Worm (Caenorhabditis elegans) whole organism, L2 larva: ENCODE measurements around the gene F37C4.8.

Experiments
- C34F6.9 ChIP-seq: fragments of 150-350 bp; optimal IDR thresholded peaks from 2 replicates; lab custom pipeline; 2014; ENCODE audit warnings: missing biosample characterization, missing genetic modification characterization
- F13H6.1 ChIP-seq: sonication (generic microtip); optimal IDR thresholded peaks from 2 replicates; lab custom pipeline; 2016; ENCODE audit warnings: missing genetic modification characterization, missing compliant biosample characterization
- Y55F3AM.14 ChIP-seq: fragments of 200-800 bp; sonication (Bioruptor generic); optimal IDR thresholded peaks from 2 replicates; lab custom pipeline; 2018; ENCODE audit warnings: mild to moderate bottlenecking, missing genetic modification characterization, missing compliant biosample characterization
- ZK546.5 ChIP-seq: sonication (generic microtip); optimal IDR thresholded peaks from 2 replicates; lab custom pipeline; 2017; ENCODE audit warnings: missing biosample characterization, missing genetic modification characterization
- alr-1 ChIP-seq: fragments of 150-350 bp; optimal IDR thresholded peaks from 2 replicates; lab custom pipeline; 2014; ENCODE audit warnings: missing biosample characterization, missing genetic modification characterization
- aly-2 ChIP-seq: fragments of 150-350 bp; optimal IDR thresholded peaks from 2 replicates; lab custom pipeline; 2014; ENCODE audit warnings: missing biosample characterization, missing genetic modification characterization
- ama-1 ChIP-seq: fragments of 150-350 bp; optimal IDR thresholded peaks from 2 replicates; lab custom pipeline; 2018; ENCODE audit warnings: inconsistent platforms
- blmp-1 ChIP-seq: sonication (generic microtip); optimal IDR thresholded peaks from 2 replicates; lab custom pipeline; 2017; ENCODE audit warnings: missing genetic modification characterization, mild to moderate bottlenecking, missing compliant biosample characterization, antibody characterized with exemption, moderate library complexity; ENCODE audit not compliant: insufficient read depth
- ceh-16 ChIP-seq: fragments of 150-350 bp; optimal IDR thresholded peaks from 2 replicates; lab custom pipeline; 2014; ENCODE audit warnings: missing biosample characterization, missing genetic modification characterization
- ceh-82 ChIP-seq: fragments of 150-350 bp; optimal IDR thresholded peaks from 2 replicates; lab custom pipeline; 2014; ENCODE audit warnings: missing biosample characterization, missing genetic modification characterization
- crh-2 ChIP-seq: sonication (generic microtip); optimal IDR thresholded peaks from 2 replicates; lab custom pipeline; 2017; ENCODE audit warnings: missing biosample characterization, missing genetic modification characterization
- dmd-4 ChIP-seq: sonication (generic microtip); optimal IDR thresholded peaks from 2 replicates; lab custom pipeline; 2017; ENCODE audit warnings: missing biosample characterization, missing genetic modification characterization
- egl-27 ChIP-seq: sonication (generic microtip); optimal IDR thresholded peaks from 3 replicates; lab custom pipeline; 2017; ENCODE audit warnings: missing biosample characterization, missing genetic modification reagents, missing genetic modification characterization
- elt-1 ChIP-seq: fragments of 150-350 bp; optimal IDR thresholded peaks from 2 replicates; lab custom pipeline; 2014; ENCODE audit warnings: missing biosample characterization, missing genetic modification characterization
- fos-1 ChIP-seq: fragments of 150-350 bp; optimal IDR thresholded peaks from 2 replicates; lab custom pipeline; 2014; ENCODE audit warnings: missing biosample characterization, missing genetic modification characterization
- gmeb-1 ChIP-seq: fragments of 150-350 bp; optimal IDR thresholded peaks from 2 replicates; lab custom pipeline; 2014; ENCODE audit warnings: missing biosample characterization, missing genetic modification characterization
- lin-11 ChIP-seq: fragments of 150-350 bp; sonication (generic microtip); optimal IDR thresholded peaks from 2 replicates; lab custom pipeline; 2014; ENCODE audit warnings: missing biosample characterization, missing genetic modification characterization, inconsistent platforms, mixed read lengths
- lin-39 ChIP-seq: fragments of 150-350 bp; optimal IDR thresholded peaks from 2 replicates; lab custom pipeline; 2014; ENCODE audit warnings: missing biosample characterization, missing genetic modification reagents, missing genetic modification characterization
- mab-5 ChIP-seq: fragments of 150-350 bp; optimal IDR thresholded peaks from 2 replicates; lab custom pipeline; 2014; ENCODE audit warnings: missing biosample characterization, missing genetic modification characterization
- mbf-1 ChIP-seq: sonication (generic microtip); optimal IDR thresholded peaks from 2 replicates; lab custom pipeline; 2017; ENCODE audit warnings: missing biosample characterization, missing genetic modification characterization
- mdl-1 ChIP-seq, 2 experiments: fragments of 150-350 bp in 1 of 2; sonication (generic microtip) in 1 of 2; optimal IDR thresholded peaks; 2 replicates each; lab custom pipeline; 2017; ENCODE audit warnings: missing biosample characterization in 2 of 2, missing genetic modification characterization in 2 of 2
- nhr-10 ChIP-seq: sonication (generic microtip); optimal IDR thresholded peaks from 2 replicates; lab custom pipeline; 2017; ENCODE audit warnings: missing biosample characterization, missing genetic modification characterization
- nhr-12 ChIP-seq: fragments of 150-350 bp; optimal IDR thresholded peaks from 2 replicates; lab custom pipeline; 2014; ENCODE audit warnings: missing biosample characterization, missing genetic modification characterization
- nhr-21 ChIP-seq: fragments of 150-350 bp; optimal IDR thresholded peaks from 2 replicates; lab custom pipeline; 2014; ENCODE audit warnings: missing biosample characterization, missing genetic modification characterization
- nhr-23 ChIP-seq: fragments of 150-350 bp; optimal IDR thresholded peaks from 2 replicates; lab custom pipeline; 2014; ENCODE audit warnings: missing biosample characterization, missing genetic modification reagents, missing genetic modification characterization
- nhr-25 ChIP-seq: fragments of 150-350 bp; sonication (generic microtip); optimal IDR thresholded peaks from 3 replicates; lab custom pipeline; 2014; ENCODE audit warnings: missing biosample characterization, missing genetic modification characterization
- nhr-6 ChIP-seq: fragments of 150-350 bp; optimal IDR thresholded peaks from 2 replicates; lab custom pipeline; 2014; ENCODE audit warnings: missing biosample characterization, missing genetic modification characterization
- nhr-77 ChIP-seq: fragments of 150-350 bp; optimal IDR thresholded peaks from 2 replicates; lab custom pipeline; 2014; ENCODE audit warnings: missing biosample characterization, missing genetic modification characterization
- peb-1 ChIP-seq: fragments of 150-350 bp; optimal IDR thresholded peaks from 2 replicates; lab custom pipeline; 2014; ENCODE audit warnings: missing biosample characterization, missing genetic modification characterization
- sem-4 ChIP-seq: fragments of 150-350 bp; optimal IDR thresholded peaks from 2 replicates; lab custom pipeline; 2014; ENCODE audit warnings: missing biosample characterization, missing genetic modification reagents, missing genetic modification characterization
- skn-1 ChIP-seq: sonication (generic microtip); optimal IDR thresholded peaks from 2 replicates; lab custom pipeline; 2017; ENCODE audit warnings: missing biosample characterization, missing genetic modification characterization
- sma-9 ChIP-seq, 2 experiments: fragments of 150-350 bp in 1 of 2; sonication (generic microtip) in 1 of 2; optimal IDR thresholded peaks; 2 replicates each; lab custom pipeline; 2014 to 2016; ENCODE audit warnings: missing genetic modification characterization in 2 of 2, mild to moderate bottlenecking in 1 of 2, missing biosample characterization in 1 of 2, missing compliant biosample characterization in 1 of 2, missing genetic modification reagents in 1 of 2, moderate library complexity in 1 of 2
- snpc-4 ChIP-seq: fragments of 150-350 bp; optimal IDR thresholded peaks from 2 replicates; lab custom pipeline; 2014; ENCODE audit warnings: missing biosample characterization, missing genetic modification characterization
- unc-39 ChIP-seq: fragments of 150-350 bp; optimal IDR thresholded peaks from 2 replicates; lab custom pipeline; 2014; ENCODE audit warnings: missing biosample characterization, missing genetic modification characterization
- unc-55 ChIP-seq: fragments of 150-350 bp; sonication (generic microtip); optimal IDR thresholded peaks from 3 replicates; lab custom pipeline; 2014; ENCODE audit warnings: missing biosample characterization, missing genetic modification reagents, missing genetic modification characterization
- unc-62 ChIP-seq: fragments of 150-350 bp; optimal IDR thresholded peaks from 2 replicates; lab custom pipeline; 2014; ENCODE audit warnings: missing biosample characterization, missing genetic modification reagents, missing genetic modification characterization
- zag-1 ChIP-seq: fragments of 150-350 bp; optimal IDR thresholded peaks from 2 replicates; lab custom pipeline; 2014; ENCODE audit warnings: missing biosample characterization, missing genetic modification characterization
- ztf-1 ChIP-seq: fragments of 200-800 bp; sonication (Bioruptor generic); conservative IDR thresholded peaks from 2 replicates; pipeline ENCODE4 v1.3.6; 2022; ENCODE audit warnings: missing genetic modification characterization, missing compliant biosample characterization
- ztf-11 ChIP-seq: sonication (generic microtip); optimal IDR thresholded peaks from 2 replicates; lab custom pipeline; 2017; ENCODE audit warnings: missing biosample characterization, missing genetic modification characterization
- ztf-4 ChIP-seq: fragments of 150-350 bp; optimal IDR thresholded peaks from 2 replicates; lab custom pipeline; 2014; ENCODE audit warnings: missing biosample characterization, missing genetic modification characterization

The F37C4.8 gene

DNA sequence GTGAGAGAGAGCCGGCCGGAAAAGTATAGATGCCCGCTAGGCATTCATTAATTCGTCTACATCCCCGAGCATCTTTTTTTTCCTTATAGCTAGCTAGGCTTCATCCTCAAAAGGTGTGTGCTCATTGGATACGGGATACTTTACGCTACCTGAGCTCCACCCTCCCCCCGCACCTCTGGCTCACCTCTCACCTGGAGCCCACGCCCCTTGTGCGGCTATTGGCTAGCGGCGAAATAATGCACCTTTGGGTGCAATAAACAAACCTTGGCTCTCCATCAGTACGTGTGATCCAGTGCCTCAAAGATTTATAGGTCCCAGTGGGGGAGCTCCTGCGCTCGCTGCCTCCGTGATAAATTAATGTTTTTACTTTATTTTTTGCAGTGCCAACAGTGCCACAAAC is 24.8 kb downstream of the F37C4.8 start:
- TF ChIP-seq peb-1 (tag; lab: Kevin White, UChicago) = no peak
- peak; percentile 62 for TF ChIP-seq mab-5 (tag; lab: Kevin White, UChicago)
- TF ChIP-seq, all 48 proteins: peak for 1

DNA sequence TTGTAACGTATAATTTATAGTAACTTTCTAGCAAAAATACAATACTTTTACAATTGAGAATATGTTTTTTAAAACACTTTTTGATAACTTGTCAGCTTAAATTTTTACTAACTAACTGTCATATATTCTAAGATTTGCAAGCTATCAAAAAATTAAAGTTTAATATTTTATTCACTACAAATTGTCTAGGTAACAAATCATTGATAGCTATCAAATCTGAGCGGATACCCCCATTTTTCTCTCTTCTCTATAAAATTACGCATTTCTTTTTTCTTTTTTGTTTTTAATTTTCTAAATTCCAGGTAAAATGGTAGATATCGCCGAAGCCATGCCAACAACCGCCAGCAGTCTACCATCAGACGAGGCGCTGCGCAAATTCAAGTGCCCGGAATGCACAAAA is 25.5 kb downstream of the F37C4.8 start, which contains the start of gene zag-1:
Gene zag-1 (plus strand): TSS at position 301 of the 400 bp plus-strand sequence.
- no peak for TF ChIP-seq sma-9 (GFP tag; optimal IDR thresholded peaks at IDR 0.05; lab: Kevin White, UChicago)
- no peak for TF ChIP-seq sma-9 (tag; optimal IDR thresholded peaks at IDR 0.05; lab: Kevin White, UChicago)
- TF ChIP-seq unc-62 (GFP tag; lab: Kevin White, UChicago) = no peak

DNA sequence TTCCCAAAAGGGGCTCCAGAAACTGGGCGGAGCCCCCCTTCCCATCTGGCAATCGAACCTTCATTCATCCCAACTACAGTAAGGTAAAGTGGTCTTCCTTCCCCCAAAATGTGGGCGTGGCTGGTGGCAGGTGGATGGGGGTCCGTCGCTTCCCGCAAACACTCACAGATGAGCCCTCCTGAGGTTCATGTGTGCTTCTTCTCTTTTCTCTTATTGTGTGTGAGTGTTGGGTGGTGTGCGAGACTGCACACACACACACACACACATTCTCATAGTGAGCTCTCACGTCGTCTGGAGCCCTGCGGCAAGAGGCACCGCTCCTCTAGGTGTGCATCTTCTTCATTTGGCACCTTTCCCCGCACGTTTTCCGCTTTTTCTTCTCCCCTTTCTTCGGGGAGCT is 26.4 kb downstream of the F37C4.8 start:
- no peak for TF ChIP-seq nhr-6
- TF ChIP-seq F13H6.1 (tag; lab: Kevin White, UChicago) = no peak
- TF ChIP-seq unc-55 = peak; percentile 59
- TF ChIP-seq, all 48 proteins: peak for 1

DNA sequence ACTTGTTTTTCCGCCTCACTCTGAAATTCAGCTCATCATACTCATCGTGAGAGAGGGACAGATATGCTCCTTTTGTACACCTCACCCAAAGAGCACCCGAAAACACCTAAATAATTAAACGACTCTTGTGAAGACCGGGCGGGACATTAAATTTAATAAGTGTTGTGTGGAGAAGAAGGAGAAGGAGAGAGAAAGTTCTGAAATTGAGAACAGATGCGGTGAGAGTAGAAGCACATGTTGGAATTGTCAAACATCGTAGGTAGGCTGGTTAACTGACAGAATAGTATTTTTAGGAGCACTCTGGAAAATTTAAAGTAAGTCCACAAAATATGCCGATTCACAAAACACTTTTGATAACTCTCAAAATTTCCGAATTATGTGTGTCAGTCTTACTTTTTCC is 27.5 kb downstream of the F37C4.8 start:
- TF ChIP-seq nhr-12 (tag; lab: Kevin White, UChicago) = no peak
- TF ChIP-seq lin-11 = no peak
- no peak for TF ChIP-seq elt-1
- TF ChIP-seq alr-1 = no peak
- no peak for TF ChIP-seq sem-4
- no peak for TF ChIP-seq unc-55
- TF ChIP-seq ztf-1 (GFP tag; lab: Robert Waterston, UW) = no peak
- TF ChIP-seq egl-27 (tag; lab: Kevin White, UChicago) = no peak
- TF ChIP-seq fos-1 (tag; lab: Kevin White, UChicago) = no peak
- no peak for TF ChIP-seq nhr-23 (tag; lab: Kevin White, UChicago)
- no peak for TF ChIP-seq mdl-1 (tag; optimal IDR thresholded peaks at IDR 0.05; lab: Kevin White, UChicago)
- TF ChIP-seq, all 48 proteins: peak for 0

DNA sequence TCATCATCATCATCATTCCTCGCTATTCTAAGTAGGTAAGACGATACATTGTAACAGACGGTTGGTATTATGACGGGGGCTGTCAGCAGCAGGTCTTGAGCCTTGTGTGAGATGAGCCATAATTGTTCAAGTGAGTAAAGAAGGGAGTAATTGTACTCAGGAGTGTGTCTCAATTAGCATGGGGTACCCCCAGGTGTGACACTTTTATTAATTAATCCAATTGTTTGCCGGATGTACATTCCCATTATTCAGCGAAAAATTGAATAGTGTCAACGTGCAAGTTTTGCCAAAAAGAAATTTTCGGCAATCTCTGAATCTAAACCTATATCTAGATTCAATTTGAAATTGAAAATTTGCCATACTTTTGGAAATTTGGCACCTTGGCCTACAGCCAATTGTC is 32.0 kb downstream of the F37C4.8 start:
- TF ChIP-seq ama-1 (no peak), ceh-82 (no peak), mdl-1 (tag; optimal IDR thresholded peaks at IDR 0.05; lab: Kevin White, UChicago) (no peak), crh-2 (tag; lab: Kevin White, UChicago) (no peak), unc-62 (GFP tag; lab: Kevin White, UChicago) (no peak), C34F6.9 (no peak), egl-27 (tag; lab: Kevin White, UChicago) (no peak), sma-9 (GFP tag; optimal IDR thresholded peaks at IDR 0.05; lab: Kevin White, UChicago) (no peak), sma-9 (tag; optimal IDR thresholded peaks at IDR 0.05; lab: Kevin White, UChicago) (no peak), nhr-10 (tag; lab: Kevin White, UChicago) (no peak), ztf-1 (GFP tag; lab: Robert Waterston, UW) (no peak), sem-4 (no peak), ceh-16 (tag; lab: Kevin White, UChicago) (no peak), aly-2 (tag; lab: Kevin White, UChicago) (no peak), gmeb-1 (tag; lab: Kevin White, UChicago) (no peak), nhr-23 (tag; lab: Kevin White, UChicago) (no peak), snpc-4 (tag; lab: Kevin White, UChicago) (no peak), ztf-4 (no peak)

DNA sequence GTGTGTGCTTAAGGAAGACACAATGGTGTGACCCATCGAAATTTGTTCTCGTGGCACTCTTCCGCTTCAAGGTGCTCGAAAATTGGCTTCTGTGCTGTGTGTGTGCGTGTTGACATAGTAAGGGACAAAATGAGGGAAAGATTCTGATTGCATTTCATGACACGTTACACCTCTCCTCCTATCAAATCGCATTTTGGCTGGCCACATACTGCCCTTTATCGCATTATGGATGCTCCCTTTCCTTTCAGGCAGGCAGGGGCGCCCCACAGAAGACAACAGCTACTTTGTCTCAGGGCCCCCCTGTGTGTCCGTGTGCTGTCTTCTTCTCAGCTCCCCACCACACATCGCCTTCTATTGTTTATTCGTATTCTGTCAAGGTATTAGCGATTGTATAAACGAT is 33.5 kb downstream of the F37C4.8 start:
- TF ChIP-seq C34F6.9 = no peak
- no peak for TF ChIP-seq mbf-1 (tag; lab: Kevin White, UChicago)
- no peak for TF ChIP-seq snpc-4 (tag; lab: Kevin White, UChicago)
- no peak for TF ChIP-seq Y55F3AM.14 (GFP tag; lab: Kevin White, UChicago)
- no peak for TF ChIP-seq ceh-16 (tag; lab: Kevin White, UChicago)
- TF ChIP-seq sma-9 (GFP tag; optimal IDR thresholded peaks at IDR 0.05; lab: Kevin White, UChicago) = no peak
- no peak for TF ChIP-seq sma-9 (tag; optimal IDR thresholded peaks at IDR 0.05; lab: Kevin White, UChicago)

DNA sequence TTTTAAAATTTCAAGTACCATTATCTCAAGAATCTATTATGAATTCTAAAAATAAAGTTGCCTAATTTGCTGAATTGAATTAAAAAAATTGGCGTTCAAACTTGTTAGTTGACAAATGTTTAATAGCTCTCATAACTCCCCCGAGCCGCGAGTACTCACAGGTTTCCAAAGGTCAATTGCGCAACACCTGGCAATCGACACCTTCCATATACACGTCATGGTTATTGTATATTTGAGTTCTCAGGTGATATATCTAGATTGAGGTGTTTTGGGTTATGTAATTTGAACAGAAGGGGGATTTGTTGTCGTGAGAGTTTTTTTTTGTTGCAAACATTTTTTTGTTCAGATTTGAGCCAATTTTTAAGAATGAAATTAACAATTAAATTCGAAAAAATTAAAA is 36.4 kb downstream of the F37C4.8 start:
- no peak for TF ChIP-seq nhr-25 (tag; lab: Kevin White, UChicago)
- TF ChIP-seq dmd-4 (tag; lab: Kevin White, UChicago) = no peak
- TF ChIP-seq Y55F3AM.14 (GFP tag; lab: Kevin White, UChicago) = no peak
- no peak for TF ChIP-seq nhr-77 (tag; lab: Kevin White, UChicago)
- no peak for TF ChIP-seq ZK546.5 (tag; lab: Kevin White, UChicago)
- no peak for TF ChIP-seq F13H6.1 (tag; lab: Kevin White, UChicago)
- no peak for TF ChIP-seq nhr-12 (tag; lab: Kevin White, UChicago)
- no peak for TF ChIP-seq lin-39 (tag; lab: Kevin White, UChicago)
- no peak for TF ChIP-seq zag-1 (tag; lab: Kevin White, UChicago)
- TF ChIP-seq lin-11 = no peak
- TF ChIP-seq mbf-1 (tag; lab: Kevin White, UChicago) = no peak
- no peak for TF ChIP-seq blmp-1 (tag; lab: Kevin White, UChicago)
- TF ChIP-seq unc-39 (tag; lab: Kevin White, UChicago) = no peak
- no peak for TF ChIP-seq unc-55
- TF ChIP-seq ztf-11 (tag; lab: Kevin White, UChicago) = no peak
- no peak for TF ChIP-seq C34F6.9
- TF ChIP-seq skn-1 (tag; lab: Kevin White, UChicago) = no peak
- no peak for TF ChIP-seq nhr-21 (tag; lab: Kevin White, UChicago)
- no peak for TF ChIP-seq fos-1 (tag; lab: Kevin White, UChicago)
- TF ChIP-seq, all 48 proteins: peak for 0
